Worm (Caenorhabditis elegans) whole organism, late embryonic: ENCODE results near the gene old-1.

ENCODE experiments used
- C08G9.2 ChIP-seq: sonication (generic microtip); optimal IDR thresholded peaks from 2 replicates; lab custom pipeline; 2016; ENCODE audit warnings: mild to moderate bottlenecking, missing genetic modification characterization, moderate library complexity, missing compliant biosample characterization
- K09A11.1 ChIP-seq: sonication (generic microtip); optimal IDR thresholded peaks from 2 replicates; lab custom pipeline; 2017; ENCODE audit warnings: antibody characterized with exemption, mild to moderate bottlenecking, missing genetic modification characterization, missing compliant biosample characterization; ENCODE audit not compliant: insufficient read depth
- T23F11.4 ChIP-seq: fragments of 200-800 bp; sonication (Bioruptor generic); optimal IDR thresholded peaks from 2 replicates; lab custom pipeline; 2018; ENCODE audit warnings: mild to moderate bottlenecking, missing genetic modification characterization, missing compliant biosample characterization
- ceh-14 ChIP-seq: sonication (generic microtip); optimal IDR thresholded peaks from 2 replicates; lab custom pipeline; 2016; ENCODE audit warnings: missing genotype, missing genetic modification characterization, missing compliant biosample characterization
- ceh-18 ChIP-seq: sonication (generic microtip); optimal IDR thresholded peaks from 2 replicates; lab custom pipeline; 2016; ENCODE audit warnings: missing genetic modification characterization, missing compliant biosample characterization
- ceh-19 ChIP-seq: fragments of 200-800 bp; sonication (Bioruptor generic); optimal IDR thresholded peaks from 2 replicates; lab custom pipeline; 2018; ENCODE audit warnings: mild to moderate bottlenecking, missing genetic modification characterization, missing compliant biosample characterization
- ceh-2 ChIP-seq: sonication (generic microtip); optimal IDR thresholded peaks from 2 replicates; lab custom pipeline; 2016; ENCODE audit warnings: missing genotype, missing genetic modification characterization, missing compliant biosample characterization
- ceh-22 ChIP-seq: sonication (generic microtip); optimal IDR thresholded peaks from 2 replicates; lab custom pipeline; 2017; ENCODE audit warnings: missing biosample characterization, missing genetic modification characterization
- ceh-24 ChIP-seq: sonication (generic microtip); optimal IDR thresholded peaks from 2 replicates; lab custom pipeline; 2016; ENCODE audit warnings: mild to moderate bottlenecking, missing genetic modification characterization, missing compliant biosample characterization
- ceh-30 ChIP-seq: fragments of 150-350 bp; optimal IDR thresholded peaks from 2 replicates; lab custom pipeline; 2014; ENCODE audit warnings: missing biosample characterization, missing genetic modification characterization
- ceh-48 ChIP-seq: sonication (generic microtip); optimal IDR thresholded peaks from 2 replicates; lab custom pipeline; 2016; ENCODE audit warnings: missing genetic modification characterization, inconsistent platforms, missing compliant biosample characterization
- ceh-6 ChIP-seq: fragments of 200-800 bp; sonication (Bioruptor generic); optimal IDR thresholded peaks from 2 replicates; lab custom pipeline; 2018; ENCODE audit warnings: mild to moderate bottlenecking, missing genetic modification characterization, missing compliant biosample characterization
- ceh-9 ChIP-seq: sonication (generic microtip); optimal IDR thresholded peaks from 2 replicates; lab custom pipeline; 2016; ENCODE audit warnings: mild to moderate bottlenecking, missing genetic modification characterization, inconsistent platforms, missing compliant biosample characterization
- che-1 ChIP-seq: sonication (generic microtip); optimal IDR thresholded peaks from 2 replicates; lab custom pipeline; 2016; ENCODE audit warnings: mild to moderate bottlenecking, missing genetic modification characterization, missing compliant biosample characterization
- dmd-4 ChIP-seq: sonication (generic microtip); optimal IDR thresholded peaks from 2 replicates; lab custom pipeline; 2016; ENCODE audit warnings: borderline replicate concordance, missing genetic modification characterization, missing compliant biosample characterization
- elt-2 ChIP-seq: sonication (generic microtip); optimal IDR thresholded peaks from 2 replicates; lab custom pipeline; 2016; ENCODE audit warnings: missing genetic modification reagents, missing genetic modification characterization, missing compliant biosample characterization
- fkh-10 ChIP-seq: fragments of 150-350 bp; optimal IDR thresholded peaks from 2 replicates; lab custom pipeline; 2014; ENCODE audit warnings: missing biosample characterization, missing genetic modification reagents, missing genetic modification characterization
- gmeb-2 ChIP-seq: sonication (generic microtip); optimal IDR thresholded peaks from 2 replicates; lab custom pipeline; 2016; ENCODE audit warnings: missing genetic modification characterization, inconsistent platforms, missing compliant biosample characterization
- hlh-8 ChIP-seq: sonication (generic microtip); optimal IDR thresholded peaks from 2 replicates; lab custom pipeline; 2016; ENCODE audit warnings: missing genotype, missing genetic modification characterization, missing compliant biosample characterization
- lin-11 ChIP-seq: fragments of 200-800 bp; sonication (Bioruptor generic); optimal IDR thresholded peaks from 2 replicates; lab custom pipeline; 2018; ENCODE audit warnings: mild to moderate bottlenecking, missing genetic modification characterization, missing compliant biosample characterization
- nfya-1 ChIP-seq: sonication (generic microtip); optimal IDR thresholded peaks from 2 replicates; lab custom pipeline; 2017; ENCODE audit warnings: missing genetic modification characterization, mild to moderate bottlenecking, missing compliant biosample characterization, antibody characterized with exemption, moderate library complexity
- nhr-232 ChIP-seq: sonication (generic microtip); optimal IDR thresholded peaks from 2 replicates; lab custom pipeline; 2016; ENCODE audit warnings: missing genetic modification characterization, missing compliant biosample characterization
- npax-4 ChIP-seq: sonication (generic microtip); optimal IDR thresholded peaks from 2 replicates; lab custom pipeline; 2016; ENCODE audit warnings: missing genetic modification characterization, missing compliant biosample characterization
- pag-3 ChIP-seq: sonication (generic microtip); optimal IDR thresholded peaks from 2 replicates; lab custom pipeline; 2016; ENCODE audit warnings: missing compliant biosample characterization, missing genetic modification characterization, borderline replicate concordance
- pax-1 ChIP-seq: fragments of 150-350 bp; optimal IDR thresholded peaks from 2 replicates; lab custom pipeline; 2014; ENCODE audit warnings: missing biosample characterization, missing genetic modification characterization
- pha-2 ChIP-seq: sonication (generic microtip); optimal IDR thresholded peaks from 2 replicates; lab custom pipeline; 2017; ENCODE audit warnings: mild to moderate bottlenecking, missing genetic modification characterization, missing compliant biosample characterization
- pha-4 ChIP-seq: fragments of 150-350 bp; optimal IDR thresholded peaks from 2 replicates; lab custom pipeline; 2018; ENCODE audit warnings: missing biosample characterization, missing genetic modification reagents, missing genetic modification characterization
- pqm-1 ChIP-seq: sonication (generic microtip); optimal IDR thresholded peaks from 2 replicates; lab custom pipeline; 2016; ENCODE audit warnings: missing genetic modification characterization, missing compliant biosample characterization
- sdc-2 ChIP-seq: sonication (generic microtip); optimal IDR thresholded peaks from 2 replicates; lab custom pipeline; 2016; ENCODE audit warnings: missing genotype, missing genetic modification characterization, missing compliant biosample characterization
- sox-4 ChIP-seq: sonication (generic microtip); optimal IDR thresholded peaks from 2 replicates; lab custom pipeline; 2017; ENCODE audit warnings: mild to moderate bottlenecking, missing genetic modification characterization, inconsistent platforms, missing compliant biosample characterization
- tbx-2 ChIP-seq: sonication (generic microtip); optimal IDR thresholded peaks from 2 replicates; lab custom pipeline; 2016; ENCODE audit warnings: missing genetic modification characterization, missing compliant biosample characterization
- ttx-3 ChIP-seq: sonication (generic microtip); optimal IDR thresholded peaks from 2 replicates; lab custom pipeline; 2016; ENCODE audit warnings: missing genetic modification reagents, missing genetic modification characterization, missing compliant biosample characterization
- unc-42 ChIP-seq: sonication (generic microtip); optimal IDR thresholded peaks from 2 replicates; lab custom pipeline; 2016; ENCODE audit warnings: missing genotype, missing genetic modification characterization, missing compliant biosample characterization
- zip-5 ChIP-seq: sonication (generic microtip); optimal IDR thresholded peaks from 2 replicates; lab custom pipeline; 2016; ENCODE audit warnings: missing genetic modification characterization, missing compliant biosample characterization

Gene old-1

ce11 chrII:9868698-9869097, at the start of gene old-1:
Gene old-1 (minus strand): TSS chrII:9868747.
- TF ChIP-seq nfya-1, result peak; percentile 65
- no peak for TF ChIP-seq fkh-10

ce11 chrII:9917904-9918303, 49.4 kb upstream of the old-1 start, which contains the start of gene C05C10.8:
Gene C05C10.8 (minus strand): TSS chrII:9918004.
- TF ChIP-seq ttx-3 (no peak), unc-42 (tag; lab: Kevin White, UChicago) (no peak), ceh-24 (tag; lab: Kevin White, UChicago) (no peak), pag-3 (tag; lab: Kevin White, UChicago) (no peak), lin-11 (tag; lab: Kevin White, UChicago) (no peak), T23F11.4 (GFP tag; lab: Kevin White, UChicago) (no peak), ceh-19 (no peak), C08G9.2 (no peak), ceh-14 (no peak), ceh-48 (tag; lab: Kevin White, UChicago) (no peak), ceh-9 (tag; lab: Kevin White, UChicago) (no peak), sdc-2 (tag; lab: Kevin White, UChicago) (no peak), pqm-1 (no peak), hlh-8 (no peak), K09A11.1 (tag; lab: Kevin White, UChicago) (no peak), sox-4 (tag; lab: Kevin White, UChicago) (no peak), ceh-2 (no peak), ceh-22 (tag; lab: Kevin White, UChicago) (no peak), zip-5 (tag; lab: Kevin White, UChicago) (no peak), tbx-2 (tag; lab: Kevin White, UChicago) (no peak)

DNA sequence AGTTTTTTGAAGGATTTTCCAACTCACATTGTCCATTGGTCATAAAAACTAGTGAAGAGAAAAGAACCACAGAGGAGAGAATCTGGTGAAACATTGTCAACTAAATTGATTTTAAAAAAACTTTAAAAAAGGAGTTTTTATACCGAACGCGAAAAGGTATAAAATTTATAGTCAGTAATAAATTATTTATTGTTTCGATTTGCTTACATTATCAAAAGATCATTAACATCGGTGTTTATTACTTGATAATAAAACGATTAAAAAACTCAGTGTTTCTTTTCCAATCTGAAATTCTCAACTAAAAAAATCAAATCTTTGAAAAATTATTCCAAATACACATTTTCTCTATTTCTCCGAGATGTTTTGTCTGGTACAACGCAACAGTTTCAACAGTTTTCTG, 47.6 kb upstream of the old-1 start, which contains the start of gene F26C11.4:
Gene F26C11.4 (minus strand): TSS at position 101 of the 400 bp plus-strand sequence.
- TF ChIP-seq ceh-18 (tag; lab: Kevin White, UChicago), result no peak
- no peak for TF ChIP-seq nhr-232 (tag; lab: Kevin White, UChicago)
- TF ChIP-seq ceh-24 (tag; lab: Kevin White, UChicago), result no peak
- TF ChIP-seq dmd-4 (tag; lab: Kevin White, UChicago), result no peak

DNA sequence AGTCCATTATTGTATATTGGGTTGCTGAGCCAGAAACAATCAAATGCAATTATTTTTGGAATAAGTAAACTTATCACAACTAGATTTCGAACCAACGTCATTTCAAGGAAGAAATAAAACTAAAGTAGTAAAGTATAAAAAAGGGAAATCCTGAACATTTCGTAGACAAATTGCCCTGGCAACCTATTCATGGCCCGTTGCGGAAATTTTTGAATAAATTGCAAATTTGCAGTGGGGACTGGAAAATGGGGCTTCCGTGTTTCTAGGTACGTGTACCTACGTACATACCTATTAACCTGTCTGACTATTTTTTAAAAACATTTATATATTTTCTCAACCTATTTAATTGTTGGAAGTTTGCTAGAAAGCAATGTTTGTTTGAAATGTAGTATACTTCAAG, 46.5 kb upstream of the old-1 start, which contains the start of gene F26C11.3:
Gene F26C11.3 (minus strand): TSS at position 101 of the 400 bp plus-strand sequence.
- no peak for TF ChIP-seq che-1
- TF ChIP-seq ceh-19, result no peak
- no peak for TF ChIP-seq nfya-1
- no peak for TF ChIP-seq npax-4 (tag; lab: Kevin White, UChicago)
- TF ChIP-seq ceh-30 (tag; lab: Kevin White, UChicago), result no peak
- no peak for TF ChIP-seq gmeb-2 (tag; lab: Kevin White, UChicago)
- TF ChIP-seq dmd-4 (tag; lab: Kevin White, UChicago), result no peak
- no peak for TF ChIP-seq T23F11.4 (GFP tag; lab: Kevin White, UChicago)
- no peak for TF ChIP-seq C08G9.2
- no peak for TF ChIP-seq pha-2 (tag; lab: Kevin White, UChicago)
- TF ChIP-seq elt-2 (tag; lab: Kevin White, UChicago), result no peak
- TF ChIP-seq ceh-6 (GFP tag; lab: Kevin White, UChicago), result no peak
- TF ChIP-seq pax-1 (tag; lab: Kevin White, UChicago), result no peak
- TF ChIP-seq ceh-22 (tag; lab: Kevin White, UChicago), result no peak
- TF ChIP-seq pha-4, result no peak

- TF ChIP-seq ceh-48 (tag; lab: Kevin White, UChicago), result no peak
Observed at ce11 chrII:9904459-9904858, 35.9 kb upstream of the old-1 start.
